Worm (Caenorhabditis elegans) whole organism, early embryonic: ENCODE measurements around the gene fdgt-2.

Experiments
- B0310.2 ChIP-seq: sonication (generic microtip); optimal IDR thresholded peaks from 2 replicates; lab custom pipeline; 2016; ENCODE audit warnings: mild to moderate bottlenecking, missing genetic modification characterization, missing compliant biosample characterization
- aly-1 ChIP-seq: sonication (generic microtip); optimal IDR thresholded peaks from 2 replicates; lab custom pipeline; 2016; ENCODE audit warnings: missing genetic modification characterization, missing compliant biosample characterization
- ama-1 ChIP-seq: fragments of 150-350 bp; optimal IDR thresholded peaks from 2 replicates; lab custom pipeline; 2014
- ceh-36 ChIP-seq: sonication (generic microtip); optimal IDR thresholded peaks from 2 replicates; lab custom pipeline; 2016; ENCODE audit warnings: missing genetic modification characterization, inconsistent platforms, missing compliant biosample characterization
- flt-1 ChIP-seq: fragments of 200-800 bp; sonication (Bioruptor generic); IDR thresholded peaks from 2 replicates; pipeline ENCODE4 v1.3.6; 2022; ENCODE audit warnings: missing genetic modification characterization, missing compliant biosample characterization
- hmbx-1 ChIP-seq: sonication (generic microtip); optimal IDR thresholded peaks from 2 replicates; lab custom pipeline; 2016; ENCODE audit warnings: mild to moderate bottlenecking, missing genetic modification characterization, missing compliant biosample characterization
- hmg-4 ChIP-seq: fragments of 200-800 bp; sonication (Bioruptor generic); optimal IDR thresholded peaks from 2 replicates; lab custom pipeline; 2018; ENCODE audit warnings: mild to moderate bottlenecking, missing genetic modification characterization, missing compliant biosample characterization
- pes-1 ChIP-seq: fragments of 200-800 bp; sonication (Bioruptor generic); IDR thresholded peaks from 2 replicates; pipeline ENCODE4 v1.3.6; 2022; ENCODE audit warnings: missing genetic modification reagents, missing genetic modification characterization, missing compliant biosample characterization
- scrt-1 ChIP-seq: fragments of 200-800 bp; sonication (Bioruptor generic); IDR thresholded peaks from 2 replicates; pipeline ENCODE4 v1.3.6; 2022; ENCODE audit warnings: missing genetic modification characterization, missing compliant biosample characterization
- sea-1 ChIP-seq: fragments of 200-800 bp; sonication (Bioruptor generic); conservative IDR thresholded peaks from 2 replicates; pipeline ENCODE4 v1.3.6; 2022; ENCODE audit warnings: missing genetic modification characterization, missing compliant biosample characterization
- tbx-11 ChIP-seq: fragments of 200-800 bp; sonication (Bioruptor generic); IDR thresholded peaks from 2 replicates; pipeline ENCODE4 v1.3.6; 2022; ENCODE audit warnings: missing genetic modification characterization, missing compliant biosample characterization
- tbx-37 ChIP-seq: fragments of 200-800 bp; sonication (Bioruptor generic); conservative IDR thresholded peaks from 2 replicates; pipeline ENCODE4 v1.3.6; 2022; ENCODE audit warnings: missing genetic modification reagents, missing genetic modification characterization, missing compliant biosample characterization

ce11 chrII:8386897-8387296 is 30.5 kb upstream of the fdgt-2 start:
- no peak for TF ChIP-seq ama-1 (lab: Kevin White, UChicago)
- no peak for TF ChIP-seq hmbx-1 (tag; lab: Kevin White, UChicago)
- no peak for TF ChIP-seq tbx-11 (GFP tag; lab: Robert Waterston, UW)
- TF ChIP-seq hmg-4 (GFP tag; lab: Kevin White, UChicago) = no peak
- no peak for TF ChIP-seq tbx-37
- no peak for TF ChIP-seq sea-1 (GFP tag; lab: Robert Waterston, UW)
- TF ChIP-seq flt-1 = no peak
- no peak for TF ChIP-seq pes-1
- no peak for TF ChIP-seq aly-1 (tag; lab: Kevin White, UChicago)
- no peak for TF ChIP-seq B0310.2 (tag; lab: Kevin White, UChicago)
- no peak for TF ChIP-seq scrt-1 (GFP tag; lab: Robert Waterston, UW)
- TF ChIP-seq ceh-36 (tag; lab: Kevin White, UChicago) = no peak
